Worm (Caenorhabditis elegans) whole organism, mixed stage, embryonic: ENCODE data around the gene srj-57.

Experiments
- ceh-43 ChIP-seq: fragments of 200-800 bp; sonication (Bioruptor generic); optimal IDR thresholded peaks from 2 replicates; lab custom pipeline; 2018; ENCODE audit warnings: mild to moderate bottlenecking, missing genetic modification characterization, moderate library complexity, missing compliant biosample characterization
- ces-1 ChIP-seq: fragments of 150-350 bp; optimal IDR thresholded peaks from 2 replicates; lab custom pipeline; 2014; ENCODE audit warnings: missing biosample characterization, missing genetic modification reagents, missing genetic modification characterization
- lin-32 ChIP-seq: fragments of 200-800 bp; sonication (Bioruptor generic); optimal IDR thresholded peaks from 2 replicates; lab custom pipeline; 2018; ENCODE audit warnings: mild to moderate bottlenecking, missing genetic modification characterization, missing compliant biosample characterization
- lsy-2 ChIP-seq: fragments of 150-350 bp; optimal IDR thresholded peaks from 2 replicates; lab custom pipeline; 2014; ENCODE audit warnings: missing biosample characterization, missing genetic modification characterization
- mep-1 ChIP-seq: fragments of 150-350 bp; optimal IDR thresholded peaks from 2 replicates; lab custom pipeline; 2017; ENCODE audit warnings: missing biosample characterization, missing genetic modification reagents, missing genetic modification characterization, inconsistent platforms
- nhr-237 ChIP-seq: fragments of 150-350 bp; optimal IDR thresholded peaks from 2 replicates; lab custom pipeline; 2014; ENCODE audit warnings: missing biosample characterization, missing genetic modification characterization
- nhr-76 ChIP-seq: sonication (generic microtip); optimal IDR thresholded peaks from 2 replicates; lab custom pipeline; 2017; ENCODE audit warnings: missing biosample characterization, missing genetic modification characterization
- pha-4 ChIP-seq: fragments of 150-350 bp; optimal IDR thresholded peaks from 2 replicates; lab custom pipeline; 2018; ENCODE audit warnings: missing biosample characterization, missing genetic modification reagents, missing genetic modification characterization
- snpc-4 ChIP-seq: fragments of 150-350 bp; optimal IDR thresholded peaks from 2 replicates; lab custom pipeline; 2014; ENCODE audit warnings: missing biosample characterization, missing genetic modification characterization
- unc-62 ChIP-seq: fragments of 150-350 bp; optimal IDR thresholded peaks from 2 replicates; lab custom pipeline; 2014; ENCODE audit warnings: missing biosample characterization, missing genetic modification reagents, missing genetic modification characterization

ce11 chrV:2869503-2869902 is 14.1 kb upstream of the srj-57 start, which contains the start of gene srh-241:
- TF ChIP-seq nhr-237 (tag; lab: Kevin White, UChicago) (no peak), ceh-43 (GFP tag; lab: Kevin White, UChicago) (no peak), unc-62 (GFP tag; lab: Kevin White, UChicago) (no peak), nhr-76 (tag; lab: Kevin White, UChicago) (no peak), ces-1 (GFP tag; lab: Kevin White, UChicago) (no peak), lsy-2 (tag; lab: Kevin White, UChicago) (no peak), snpc-4 (no peak), lin-32 (GFP tag; lab: Kevin White, UChicago) (no peak), pha-4 (tag; lab: Kevin White, UChicago) (no peak), mep-1 (tag; lab: Kevin White, UChicago) (no peak)
